Worm (Caenorhabditis elegans): Measurements from ENCODE around the gene memi-1.
A peak's percentile ranks its signal among the peaks of the same experiment; 100 is the strongest.

memi-1 gene

ce11 chrIV:4725478-4725920 lies 34.7 kb downstream of the memi-1 start (continued):
- TF ChIP-seq rnt-1 (tag; optimal IDR thresholded peaks at IDR 0.05) (peak; percentile 47), C34B4.2 (tag; optimal IDR thresholded peaks at IDR 0.05) (peak; percentile 20), nhr-77 (tag; optimal IDR thresholded peaks at IDR 0.05) (peak; percentile 53), ets-5 (GFP tag; IDR thresholded peaks at IDR 0.05) (peak; percentile 99), snu-23 (GFP tag; optimal IDR thresholded peaks at IDR 0.05) (peak; percentile 82), lin-39 (tag; optimal IDR thresholded peaks at IDR 0.05) (peak; percentile 24), unc-86 (tag; optimal IDR thresholded peaks at IDR 0.05) (peak; percentile 79), zip-4 (GFP tag; optimal IDR thresholded peaks at IDR 0.05) (peak; percentile 63), efl-3 (GFP tag; optimal IDR thresholded peaks at IDR 0.05) (peak; percentile 64), tbx-2 (tag; optimal IDR thresholded peaks at IDR 0.05) (peak; percentile 81), ztf-11 (tag; optimal IDR thresholded peaks at IDR 0.05) (peak in 1 of 2 experiments; percentile 74), unc-98 (GFP tag; IDR thresholded peaks at IDR 0.05) (peak; percentile 99), lsy-2 (tag; optimal IDR thresholded peaks at IDR 0.05) (peak; percentile 95 to 96), swsn-7 (tag; optimal IDR thresholded peaks at IDR 0.05) (peak; percentile 86), lir-3 (tag; optimal IDR thresholded peaks at IDR 0.05; ENCODE audit: poor library complexity) (peak; percentile 78)

- TF ChIP-seq tlp-1 (tag; optimal IDR thresholded peaks at IDR 0.05) = no peak
- no peak for TF ChIP-seq pqm-1 (tag; optimal IDR thresholded peaks at IDR 0.05)
- TF ChIP-seq blmp-1 (tag; optimal IDR thresholded peaks at IDR 0.05) = no peak
- TF ChIP-seq nhr-237 (tag; optimal IDR thresholded peaks at IDR 0.05) = no peak
- TF ChIP-seq nhr-71 (tag; optimal IDR thresholded peaks at IDR 0.05) = no peak
- TF ChIP-seq elt-2 (tag; optimal IDR thresholded peaks at IDR 0.05) = no peak
- no peak for TF ChIP-seq ceh-82 (tag; optimal IDR thresholded peaks at IDR 0.05)
- no peak for TF ChIP-seq nhr-77 (tag; optimal IDR thresholded peaks at IDR 0.05)
- no peak for TF ChIP-seq efl-3 (GFP tag; optimal IDR thresholded peaks at IDR 0.05)
- no peak for TF ChIP-seq nhr-20 (tag; optimal IDR thresholded peaks at IDR 0.05)
- no peak for TF ChIP-seq unc-130 (tag; optimal IDR thresholded peaks at IDR 0.05)
- no peak for TF ChIP-seq snu-23 (GFP tag; optimal IDR thresholded peaks at IDR 0.05)
- no peak for TF ChIP-seq unc-86 (tag; optimal IDR thresholded peaks at IDR 0.05)
- TF ChIP-seq dsc-1 (tag; optimal IDR thresholded peaks at IDR 0.05) = no peak
- TF ChIP-seq snpc-4 (tag; optimal IDR thresholded peaks at IDR 0.05) = no peak
- no peak for TF ChIP-seq nhr-85 (tag)
- no peak for TF ChIP-seq alr-1 (tag; optimal IDR thresholded peaks at IDR 0.05; ENCODE audit: borderline replicate concordance)
- TF ChIP-seq ztf-11 (tag; optimal IDR thresholded peaks at IDR 0.05) = no peak
- TF ChIP-seq nhr-90 (tag; optimal IDR thresholded peaks at IDR 0.05; ENCODE audit: poor library complexity) = no peak
- TF ChIP-seq egl-27 (tag; optimal IDR thresholded peaks at IDR 0.05) = no peak
Measured at ce11 chrIV:4724562-4724961, 35.7 kb downstream of the memi-1 start, which contains the start of gene K08F11.1. K08F11.1 (plus strand) TSS chrIV:4724862.

- TF ChIP-seq nhr-84 (tag; optimal IDR thresholded peaks at IDR 0.05) = no peak
- no peak for TF ChIP-seq hpl-2 (GFP tag; optimal IDR thresholded peaks at IDR 0.05)
- no peak for TF ChIP-seq C34B4.2 (tag; optimal IDR thresholded peaks at IDR 0.05)
- TF ChIP-seq aly-2 (tag; optimal IDR thresholded peaks at IDR 0.05) = no peak
- no peak for TF ChIP-seq ces-1 (GFP tag; optimal IDR thresholded peaks at IDR 0.05)
- no peak for TF ChIP-seq C16A3.4 (tag; optimal IDR thresholded peaks at IDR 0.05)
- TF ChIP-seq dpl-1 (GFP tag; optimal IDR thresholded peaks at IDR 0.05) = no peak
- TF ChIP-seq nhr-77 (tag; optimal IDR thresholded peaks at IDR 0.05) = no peak
Measured at ce11 chrIV:4723687-4724086, 36.5 kb downstream of the memi-1 start.

ce11 chrIV:4720522-4720921 lies 39.7 kb downstream of the memi-1 start:
- TF ChIP-seq lsy-2 (tag; optimal IDR thresholded peaks at IDR 0.05) (peak; percentile 61 to 89), isw-1 (GFP tag; IDR thresholded peaks at IDR 0.05) (peak; percentile 95), mab-9 (GFP tag; IDR thresholded peaks at IDR 0.05) (peak; percentile 93), lin-14 (GFP tag; optimal IDR thresholded peaks at IDR 0.05) (peak; percentile 47), rnt-1 (tag; optimal IDR thresholded peaks at IDR 0.05) (peak; percentile 64), swsn-7 (tag; optimal IDR thresholded peaks at IDR 0.05) (peak; percentile 24), dsc-1 (tag; optimal IDR thresholded peaks at IDR 0.05) (peak; percentile 32), F16B12.6 (tag; optimal IDR thresholded peaks at IDR 0.05) (peak; percentile 61), fkh-8 (tag; optimal IDR thresholded peaks at IDR 0.05) (peak; percentile 60), lin-35 (GFP tag; optimal IDR thresholded peaks at IDR 0.05) (peak; percentile 31 to 60), ceh-88 (GFP tag; IDR thresholded peaks at IDR 0.05) (peak; percentile 97), nhr-71 (tag; optimal IDR thresholded peaks at IDR 0.05) (peak; percentile 71), nhr-20 (tag; optimal IDR thresholded peaks at IDR 0.05) (peak; percentile 46), xbp-1 (tag; optimal IDR thresholded peaks at IDR 0.05) (peak; percentile 44), dpl-1 (GFP tag; optimal IDR thresholded peaks at IDR 0.05) (peak in 2 of 3 experiments; percentile 50), unc-98 (GFP tag; IDR thresholded peaks at IDR 0.05) (peak; percentile 95), nhr-85 (tag) (peak; percentile 58), nhr-47 (tag; optimal IDR thresholded peaks at IDR 0.05) (peak; percentile 77), grh-1 (GFP tag; IDR thresholded peaks at IDR 0.05) (peak; percentile 97)
